Worm (Caenorhabditis elegans) whole organism, young adult: ENCODE data around the gene lido-11.

Experiments used
- ceh-27 ChIP-seq: fragments of 200-800 bp; sonication (Bioruptor generic); optimal IDR thresholded peaks from 2 replicates; lab custom pipeline; 2018; ENCODE audit warnings: mild to moderate bottlenecking, missing genetic modification characterization, moderate library complexity, missing compliant biosample characterization
- ceh-58 ChIP-seq: fragments of 200-800 bp; sonication (Bioruptor generic); IDR thresholded peaks from 2 replicates; pipeline ENCODE4 v1.3.6; 2022; ENCODE audit warnings: missing genetic modification characterization, missing compliant biosample characterization
- chd-7 ChIP-seq: sonication (generic microtip); optimal IDR thresholded peaks from 2 replicates; lab custom pipeline; 2016; ENCODE audit warnings: mild to moderate bottlenecking, missing genetic modification characterization, moderate library complexity, missing compliant biosample characterization
- dpl-1 ChIP-seq: fragments of 150-350 bp; optimal IDR thresholded peaks from 2 replicates; lab custom pipeline; 2014; ENCODE audit warnings: missing biosample characterization, missing genetic modification reagents, missing genetic modification characterization
- hlh-12 ChIP-seq: sonication (generic microtip); optimal IDR thresholded peaks from 2 replicates; lab custom pipeline; 2016; ENCODE audit warnings: missing genetic modification characterization, missing compliant biosample characterization
- let-526 ChIP-seq: fragments of 200-800 bp; sonication (Bioruptor generic); IDR thresholded peaks from 2 replicates; pipeline ENCODE4 v1.3.6; 2022; ENCODE audit warnings: missing genetic modification reagents, missing genetic modification characterization, missing compliant biosample characterization
- lin-54 ChIP-seq: fragments of 200-800 bp; sonication (Bioruptor generic); optimal IDR thresholded peaks from 2 replicates; lab custom pipeline; 2018; ENCODE audit warnings: mild to moderate bottlenecking, missing genetic modification characterization, missing compliant biosample characterization
- lir-1 ChIP-seq: fragments of 200-800 bp; sonication (Bioruptor generic); conservative IDR thresholded peaks from 2 replicates; pipeline ENCODE4 v1.3.6; 2022; ENCODE audit warnings: missing genetic modification reagents, missing genetic modification characterization, missing compliant biosample characterization
- madf-10 ChIP-seq: sonication (generic microtip); optimal IDR thresholded peaks from 2 replicates; lab custom pipeline; 2016; ENCODE audit warnings: mild to moderate bottlenecking, missing genetic modification characterization, missing compliant biosample characterization
- snpc-1.3 ChIP-seq: sonication (generic microtip); optimal IDR thresholded peaks from 2 replicates; lab custom pipeline; 2017; ENCODE audit warnings: missing genetic modification characterization, mild to moderate bottlenecking, missing compliant biosample characterization, antibody characterized with exemption, moderate library complexity, missing genotype, missing genetic modification reagents; ENCODE audit not compliant: insufficient read depth
- snpc-4 ChIP-seq, 5 experiments: fragments of 150-350 bp in 1 of 5; sonication (generic microtip) in 4 of 5; optimal IDR thresholded peaks; 2 replicates each; lab custom pipeline; 2014 to 2018; ENCODE audit warnings: missing genetic modification characterization in 5 of 5, missing biosample characterization in 3 of 5, antibody characterized with exemption in 2 of 5, mild to moderate bottlenecking in 2 of 5, missing compliant biosample characterization in 2 of 5, missing genotype in 2 of 5, moderate library complexity in 2 of 5, missing genetic modification reagents in 1 of 5
- xnd-1 ChIP-seq: sonication (generic microtip); optimal IDR thresholded peaks from 2 replicates; lab custom pipeline; 2016; ENCODE audit warnings: missing genotype, missing genetic modification reagents, missing genetic modification characterization, missing compliant biosample characterization
- ztf-25 ChIP-seq: fragments of 200-800 bp; sonication (Bioruptor generic); IDR thresholded peaks from 2 replicates; pipeline ENCODE4 v1.3.6; 2022; ENCODE audit warnings: missing genetic modification reagents, missing genetic modification characterization, missing compliant biosample characterization
- ztf-26 ChIP-seq: sonication (generic microtip); optimal IDR thresholded peaks from 2 replicates; lab custom pipeline; 2017; ENCODE audit warnings: missing genetic modification characterization, missing compliant biosample characterization

ce11 chrII:3052843-3053242 lies 49.1 kb downstream of the lido-11 start:
- no peak for TF ChIP-seq ztf-25 (GFP tag; lab: Robert Waterston, UW)
- TF ChIP-seq madf-10 (tag; lab: Kevin White, UChicago) = no peak
- no peak for TF ChIP-seq snpc-1.3 (tag; lab: Kevin White, UChicago)
- TF ChIP-seq ceh-27 (GFP tag; lab: Kevin White, UChicago) = no peak
- TF ChIP-seq dpl-1 = no peak
- TF ChIP-seq xnd-1 (tag; lab: Kevin White, UChicago) = no peak
- no peak for TF ChIP-seq hlh-12 (tag; lab: Kevin White, UChicago)
- no peak for TF ChIP-seq snpc-4 (GFP tag; optimal IDR thresholded peaks at IDR 0.05; lab: Kevin White, UChicago)
- no peak for TF ChIP-seq snpc-4 (tag; optimal IDR thresholded peaks at IDR 0.05; lab: Kevin White, UChicago)
- TF ChIP-seq let-526 (GFP tag; lab: Robert Waterston, UW) = no peak
- no peak for TF ChIP-seq ztf-26 (tag; lab: Kevin White, UChicago)
- TF ChIP-seq lin-54 (GFP tag; lab: Kevin White, UChicago) = no peak
- no peak for TF ChIP-seq lir-1 (GFP tag; lab: Robert Waterston, UW)
- TF ChIP-seq chd-7 = no peak
- TF ChIP-seq ceh-58 (GFP tag; lab: Robert Waterston, UW) = no peak
